Fruit fly (Drosophila melanogaster) Kc167 (cell line): Measurements from ENCODE around the gene CG11686.

ENCODE experiments used
- Myc ChIP-seq: fragments of >200 bp; optimal IDR thresholded peaks from 2 replicates; lab custom pipeline; 2017; ENCODE audit warnings: missing external identifiers
- h ChIP-seq: fragments of >200 bp; optimal IDR thresholded peaks from 3 replicates; lab custom pipeline; 2018; ENCODE audit warnings: missing external identifiers
- insv ChIP-seq: fragments of >200 bp; optimal IDR thresholded peaks from 3 replicates; lab custom pipeline; 2018; ENCODE audit warnings: missing external identifiers
- psq ChIP-seq: fragments of >200 bp; optimal IDR thresholded peaks from 2 replicates; lab custom pipeline; 2017; ENCODE audit warnings: missing external identifiers
- ttk ChIP-seq: sonication (Bioruptor generic); optimal IDR thresholded peaks from 2 replicates; lab custom pipeline; 2017; ENCODE audit warnings: missing external identifiers

DNA sequence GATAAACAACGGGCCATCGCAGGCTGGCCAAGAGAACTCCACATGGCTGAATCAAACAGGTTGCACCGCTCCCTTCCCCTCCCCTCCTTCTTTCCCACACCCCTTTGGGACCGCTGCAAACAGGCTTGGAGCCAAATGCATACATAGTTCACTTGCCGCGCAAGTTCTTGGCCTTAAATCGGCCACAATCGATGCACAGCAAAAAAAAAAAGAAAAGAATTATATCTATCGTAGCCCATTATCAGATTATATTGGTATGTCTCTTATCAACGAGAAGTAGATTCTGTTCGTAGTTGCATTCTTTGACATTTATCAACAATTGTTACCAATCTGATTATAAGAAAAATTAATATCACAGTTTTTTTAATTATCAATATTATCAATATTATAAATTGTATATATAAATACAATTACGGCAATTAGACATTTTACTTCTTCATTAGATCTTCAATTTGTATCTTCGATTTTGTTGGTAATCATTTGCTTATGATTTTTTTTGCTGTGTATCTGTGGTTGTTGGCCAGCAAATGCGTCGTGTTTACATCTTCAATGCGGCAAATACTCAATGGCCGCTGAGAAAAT is 45.3 kb downstream of the CG11686 start:
- TF ChIP-seq ttk (lab: Kevin White, UChicago): no peak
- no peak for TF ChIP-seq psq
- TF ChIP-seq h (lab: Kevin White, UChicago): no peak
- TF ChIP-seq insv (lab: Kevin White, UChicago): no peak
- no peak for TF ChIP-seq Myc (lab: Kevin White, UChicago)
